Fruit fly (Drosophila melanogaster): Measurements from ENCODE around the gene CG4558.
A peak's percentile ranks its signal among the peaks of the same experiment; 100 is the strongest.

Gene CG4558

dm6 chrX:6849178-6849956, at the start of gene CG4558, which contains the start of gene Cht11:
Gene CG4558 (plus strand): TSS chrX:6849770.
Gene Cht11 (minus strand): TSS chrX:6849517.
- TF ChIP-seq noc (tag; optimal IDR thresholded peaks at IDR 0.05) = peak; percentile 85

dm6 chrX:6800726-6801296, 48.8 kb upstream of the CG4558 start:
- peak; percentile 92 for TF ChIP-seq noc (tag; optimal IDR thresholded peaks at IDR 0.05)

- no peak for TF ChIP-seq noc (tag; optimal IDR thresholded peaks at IDR 0.05)
These were observed 47.0 kb upstream of the CG4558 start for dm6 chrX:6802376-6803080.

dm6 chrX:6803312-6803794, 46.2 kb upstream of the CG4558 start, which contains the start of the genes C3G and pod1:
Gene C3G (minus strand): TSS chrX:6803593.
Gene pod1 (plus strand): TSS chrX:6803684.
- TF ChIP-seq noc (tag; optimal IDR thresholded peaks at IDR 0.05) = peak; percentile 12

dm6 chrX:6803880-6804484, 45.6 kb upstream of the CG4558 start:
- TF ChIP-seq noc (tag; optimal IDR thresholded peaks at IDR 0.05) = no peak

- peak; percentile 71 for TF ChIP-seq noc (tag; optimal IDR thresholded peaks at IDR 0.05)
These were observed 44.9 kb upstream of the CG4558 start for dm6 chrX:6804485-6805295.

dm6 chrX:6805404-6805803, 44.2 kb upstream of the CG4558 start:
- no peak for TF ChIP-seq noc (tag; optimal IDR thresholded peaks at IDR 0.05)

dm6 chrX:6813678-6814077, 35.9 kb upstream of the CG4558 start, which contains the start of gene iav:
Gene iav (plus strand): TSS chrX:6813978.
- TF ChIP-seq noc (tag; optimal IDR thresholded peaks at IDR 0.05) = no peak

dm6 chrX:6820703-6821102, 28.9 kb upstream of the CG4558 start, which contains the start of the genes Nf-YC and xit:
Gene Nf-YC (minus strand): TSS chrX:6820919.
Gene xit (plus strand): TSS chrX:6821016.
- no peak for TF ChIP-seq noc (tag; optimal IDR thresholded peaks at IDR 0.05)

dm6 chrX:6822904-6823303, 26.7 kb upstream of the CG4558 start, which contains the start of gene Atx-1:
Gene Atx-1 (plus strand): TSS chrX:6823204.
- no peak for TF ChIP-seq noc (tag; optimal IDR thresholded peaks at IDR 0.05)

- no peak for TF ChIP-seq noc (tag; optimal IDR thresholded peaks at IDR 0.05)
These were observed 25.4 kb upstream of the CG4558 start, which contains the start of gene nonC for dm6 chrX:6824203-6824602. Gene nonC (plus strand): TSS chrX:6824496.

dm6 chrX:6832584-6832983, 17.0 kb upstream of the CG4558 start, which contains the start of gene mAChR-C:
Gene mAChR-C (minus strand): TSS chrX:6832684.
- TF ChIP-seq noc (tag; optimal IDR thresholded peaks at IDR 0.05) = no peak

- TF ChIP-seq noc (tag; optimal IDR thresholded peaks at IDR 0.05) = peak; percentile 81
These were observed 5.6 kb upstream of the CG4558 start, which contains the start of the genes CG14435 and Tmf for dm6 chrX:6843841-6844440. Gene CG14435 (minus strand): TSS chrX:6843921. Gene Tmf (plus strand): TSS chrX:6844341.

- TF ChIP-seq noc (tag; optimal IDR thresholded peaks at IDR 0.05) = peak; percentile 90
These were observed 3.0 kb downstream of the CG4558 start for dm6 chrX:6852574-6852973.

All from whole organism, larva.